In the genomic region with DNA sequence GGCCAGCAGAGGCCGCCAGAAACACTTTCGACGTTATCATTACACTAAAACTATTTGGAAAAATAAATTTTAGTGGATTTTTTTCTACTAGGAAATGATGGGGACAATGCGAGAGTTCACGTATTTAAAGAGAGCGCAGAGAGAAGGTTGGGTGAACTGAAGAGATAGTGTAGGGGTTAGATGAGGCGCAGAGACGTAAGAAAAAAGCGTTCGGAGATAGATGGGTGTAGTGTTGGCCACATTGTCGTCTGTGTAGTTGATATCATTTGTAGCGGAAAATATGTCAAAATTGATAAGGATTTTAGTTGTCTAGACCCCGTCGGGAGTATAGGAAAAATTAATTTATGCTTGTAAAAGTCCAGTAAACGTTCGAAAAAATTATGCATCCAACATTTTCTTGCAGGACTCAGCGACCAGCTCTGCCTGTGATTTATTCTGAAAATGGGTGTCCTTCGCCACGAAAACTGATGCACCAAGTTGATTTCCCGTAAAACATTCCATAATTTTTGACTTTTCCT, we compare ENCODE assay signal across 7 worm cellular contexts.
TF ChIP-seq lines count a peak whose summit lies in the region.

A gene (minus strand): TSS at position 147 of the 518 bp plus-strand sequence.
A gene (plus strand): TSS at position 468 of the 518 bp plus-strand sequence.

TF ChIP-seq in whole organism, L1 larva, 84 proteins besides CTCF, POLR2A, EP300 and RAD21 (continues in another document):
- peak in 2 of 6 experiments; percentile 35 to 65 for TF ChIP-seq elt-3 (tag; optimal IDR thresholded peaks at IDR 0.05; lab: Kevin White, UChicago)
- no peak for TF ChIP-seq alr-1 (tag; optimal IDR thresholded peaks at IDR 0.05; lab: Kevin White, UChicago; ENCODE audit: borderline replicate concordance)
- no peak for TF ChIP-seq unc-86 (tag; optimal IDR thresholded peaks at IDR 0.05; lab: Kevin White, UChicago)
- no peak for TF ChIP-seq hlh-17 (GFP tag; optimal IDR thresholded peaks at IDR 0.05; lab: Kevin White, UChicago; ENCODE audit: borderline replicate concordance)
- TF ChIP-seq nhr-19 (GFP tag; conservative IDR thresholded peaks at IDR 0.05; lab: Robert Waterston, UW): no peak
- no peak for TF ChIP-seq ztf-4 (tag; optimal IDR thresholded peaks at IDR 0.05; lab: Kevin White, UChicago)
- peak; percentile 42 for TF ChIP-seq nhr-85 (tag; lab: Kevin White, UChicago)
- no peak for TF ChIP-seq dpl-1 (GFP tag; optimal IDR thresholded peaks at IDR 0.05; lab: Kevin White, UChicago)
- no peak for TF ChIP-seq nhr-76 (tag; optimal IDR thresholded peaks at IDR 0.05; lab: Kevin White, UChicago)
- peak; percentile 14 for TF ChIP-seq rnt-1 (tag; optimal IDR thresholded peaks at IDR 0.05; lab: Kevin White, UChicago)
- no peak for TF ChIP-seq lin-13 (GFP tag; optimal IDR thresholded peaks at IDR 0.05; lab: Kevin White, UChicago)
- no peak for TF ChIP-seq efl-3 (GFP tag; optimal IDR thresholded peaks at IDR 0.05; lab: Kevin White, UChicago)

TF ChIP-seq in whole organism, L2 larva, 48 proteins besides CTCF, POLR2A, EP300 and RAD21 (continues in another document):
- TF ChIP-seq unc-39 (tag; optimal IDR thresholded peaks at IDR 0.05; lab: Kevin White, UChicago) (no peak), fos-1 (tag; optimal IDR thresholded peaks at IDR 0.05; lab: Kevin White, UChicago) (peak; percentile 14), elt-1 (tag; optimal IDR thresholded peaks at IDR 0.05; lab: Kevin White, UChicago) (no peak), sem-4 (tag; optimal IDR thresholded peaks at IDR 0.05; lab: Kevin White, UChicago) (no peak), nhr-77 (tag; optimal IDR thresholded peaks at IDR 0.05; lab: Kevin White, UChicago) (no peak), gmeb-1 (tag; optimal IDR thresholded peaks at IDR 0.05; lab: Kevin White, UChicago) (peak; percentile 43), F13H6.1 (tag; optimal IDR thresholded peaks at IDR 0.05; lab: Kevin White, UChicago) (peak; percentile 7), skn-1 (tag; optimal IDR thresholded peaks at IDR 0.05; lab: Kevin White, UChicago) (no peak), mdl-1 (tag; optimal IDR thresholded peaks at IDR 0.05; lab: Kevin White, UChicago) (no peak), nhr-21 (tag; optimal IDR thresholded peaks at IDR 0.05; lab: Kevin White, UChicago) (peak; percentile 18), crh-2 (tag; optimal IDR thresholded peaks at IDR 0.05; lab: Kevin White, UChicago) (peak; percentile 15), sma-9 (GFP tag; optimal IDR thresholded peaks at IDR 0.05; lab: Kevin White, UChicago) (peak; percentile 77), sma-9 (tag; optimal IDR thresholded peaks at IDR 0.05; lab: Kevin White, UChicago) (no peak)

TF ChIP-seq in whole organism, L3 larva, 47 proteins besides CTCF, POLR2A, EP300 and RAD21:
- TF ChIP-seq nhr-23 (tag; optimal IDR thresholded peaks at IDR 0.05; lab: Kevin White, UChicago) (peak; percentile 58), pqm-1 (tag; optimal IDR thresholded peaks at IDR 0.05; lab: Kevin White, UChicago) (peak; percentile 93), hmg-11 (tag; optimal IDR thresholded peaks at IDR 0.05; lab: Kevin White, UChicago) (peak; percentile 28), fkh-2 (tag; optimal IDR thresholded peaks at IDR 0.05; lab: Kevin White, UChicago) (no peak), elt-2 (tag; optimal IDR thresholded peaks at IDR 0.05; lab: Kevin White, UChicago) (peak; percentile 88), nfya-1 (tag; optimal IDR thresholded peaks at IDR 0.05; lab: Kevin White, UChicago; ENCODE audit: insufficient read depth) (peak; percentile 8), ceh-28 (tag; optimal IDR thresholded peaks at IDR 0.05; lab: Kevin White, UChicago) (peak; percentile 12), elt-1 (tag; optimal IDR thresholded peaks at IDR 0.05; lab: Kevin White, UChicago) (no peak), pha-4 (tag; optimal IDR thresholded peaks at IDR 0.05; lab: Kevin White, UChicago) (no peak)
TF ChIP-seq in whole organism, L3 larva: peak in this region for 6.

TF ChIP-seq in whole organism, L4 larva, 104 proteins besides CTCF, POLR2A, EP300 and RAD21 (continues in another document):
- TF ChIP-seq cey-2 (tag; optimal IDR thresholded peaks at IDR 0.05; lab: Kevin White, UChicago; ENCODE audit: borderline replicate concordance, insufficient read depth) (peak; percentile 22), zfp-3 (GFP tag; conservative IDR thresholded peaks at IDR 0.05; lab: Robert Waterston, UW) (no peak), nhr-77 (tag; optimal IDR thresholded peaks at IDR 0.05; lab: Kevin White, UChicago) (peak; percentile 62), dve-1 (tag; optimal IDR thresholded peaks at IDR 0.05; lab: Kevin White, UChicago; ENCODE audit: insufficient read depth) (peak; percentile 59), aha-1 (tag; lab: Kevin White, UChicago) (peak; percentile 95), nhr-102 (tag; optimal IDR thresholded peaks at IDR 0.05; lab: Kevin White, UChicago) (peak; percentile 9), dmd-6 (GFP tag; IDR thresholded peaks at IDR 0.05; lab: Robert Waterston, UW) (peak; percentile 83), php-3 (GFP tag; IDR thresholded peaks at IDR 0.05; lab: Robert Waterston, UW) (0 out of 2 replicates have a peak, but pooled peaks have one; percentile 14), mes-2 (tag; optimal IDR thresholded peaks at IDR 0.05; lab: Kevin White, UChicago; ENCODE audit: poor library complexity, severe bottlenecking) (peak; percentile 39), lin-1 (GFP tag; IDR thresholded peaks at IDR 0.05; lab: Robert Waterston, UW) (peak; percentile 55; the same call in 1 of the 2 replicates), lsy-2 (tag; optimal IDR thresholded peaks at IDR 0.05; lab: Kevin White, UChicago) (peak in 1 of 2 experiments; percentile 21), mxl-3 (GFP tag; optimal IDR thresholded peaks at IDR 0.05; lab: Kevin White, UChicago) (peak; percentile 43)

TF ChIP-seq in whole organism, late embryonic, 69 proteins besides CTCF, POLR2A, EP300 and RAD21 (continues in another document):
- no peak for TF ChIP-seq ceh-48 (tag; optimal IDR thresholded peaks at IDR 0.05; lab: Kevin White, UChicago)
- TF ChIP-seq elt-2 (tag; optimal IDR thresholded peaks at IDR 0.05; lab: Kevin White, UChicago): peak; percentile 74
- TF ChIP-seq ceh-31 (tag; optimal IDR thresholded peaks at IDR 0.05; lab: Kevin White, UChicago): no peak
- TF ChIP-seq dve-1 (tag; optimal IDR thresholded peaks at IDR 0.05; lab: Kevin White, UChicago): no peak
- no peak for TF ChIP-seq ceh-18 (tag; optimal IDR thresholded peaks at IDR 0.05; lab: Kevin White, UChicago)
- TF ChIP-seq ceh-2 (tag; optimal IDR thresholded peaks at IDR 0.05; lab: Kevin White, UChicago): no peak
- no peak for TF ChIP-seq pros-1 (tag; optimal IDR thresholded peaks at IDR 0.05; lab: Kevin White, UChicago)
- TF ChIP-seq mec-3 (tag; optimal IDR thresholded peaks at IDR 0.05; lab: Kevin White, UChicago; ENCODE audit: borderline replicate concordance): no peak
- TF ChIP-seq K09A11.1 (tag; optimal IDR thresholded peaks at IDR 0.05; lab: Kevin White, UChicago; ENCODE audit: insufficient read depth): no peak
- TF ChIP-seq madf-2 (tag; optimal IDR thresholded peaks at IDR 0.05; lab: Kevin White, UChicago): no peak
- no peak for TF ChIP-seq ets-4 (tag; optimal IDR thresholded peaks at IDR 0.05; lab: Kevin White, UChicago)
- peak; percentile 90 for TF ChIP-seq ceh-30 (tag; optimal IDR thresholded peaks at IDR 0.05; lab: Kevin White, UChicago)
- TF ChIP-seq dmd-4 (tag; optimal IDR thresholded peaks at IDR 0.05; lab: Kevin White, UChicago; ENCODE audit: borderline replicate concordance): no peak
- no peak for TF ChIP-seq ztf-16 (tag; optimal IDR thresholded peaks at IDR 0.05; lab: Kevin White, UChicago)

TF ChIP-seq in whole organism, mixed stage, embryonic, 35 proteins besides CTCF, POLR2A, EP300 and RAD21:
- TF ChIP-seq nhr-28 (tag; optimal IDR thresholded peaks at IDR 0.05; lab: Kevin White, UChicago) (peak; percentile 4), elt-3 (tag; optimal IDR thresholded peaks at IDR 0.05; lab: Kevin White, UChicago) (peak; percentile 46), ztf-11 (tag; optimal IDR thresholded peaks at IDR 0.05; lab: Kevin White, UChicago) (no peak), mep-1 (tag; optimal IDR thresholded peaks at IDR 0.05; lab: Kevin White, UChicago) (no peak)

TF ChIP-seq in whole organism, young adult, 124 proteins besides CTCF, POLR2A, EP300 and RAD21:
- peak; percentile 89; the same call in 1 of the 2 replicates for TF ChIP-seq hmg-1.2 (GFP tag; IDR thresholded peaks at IDR 0.05; lab: Robert Waterston, UW)
- peak; percentile 28; the same call in 1 of the 2 replicates for TF ChIP-seq nfyb-1 (GFP tag; IDR thresholded peaks at IDR 0.05; lab: Robert Waterston, UW)
- no peak for TF ChIP-seq attf-6 (GFP tag; IDR thresholded peaks at IDR 0.05; lab: Robert Waterston, UW)
- TF ChIP-seq atf-7 (tag; optimal IDR thresholded peaks at IDR 0.05; lab: Kevin White, UChicago): peak; percentile 6
- no peak for TF ChIP-seq somi-1 (GFP tag; optimal IDR thresholded peaks at IDR 0.05; lab: Kevin White, UChicago)
- no peak for TF ChIP-seq nfya-2 (GFP tag; IDR thresholded peaks at IDR 0.05; lab: Robert Waterston, UW)
- peak; percentile 52 for TF ChIP-seq nhr-80 (tag; optimal IDR thresholded peaks at IDR 0.05; lab: Kevin White, UChicago)
- peak; percentile 5 for TF ChIP-seq lin-40 (tag; optimal IDR thresholded peaks at IDR 0.05; lab: Kevin White, UChicago)
- TF ChIP-seq tbx-9 (tag; optimal IDR thresholded peaks at IDR 0.05; lab: Kevin White, UChicago; ENCODE audit: borderline replicate concordance): no peak
- TF ChIP-seq mcd-1 (GFP tag; IDR thresholded peaks at IDR 0.05; lab: Robert Waterston, UW): peak; percentile 33; the same call in 1 of the 2 replicates
- TF ChIP-seq let-526 (GFP tag; IDR thresholded peaks at IDR 0.05; lab: Robert Waterston, UW): no peak
